Fruit fly (Drosophila melanogaster) whole organism, embryonic: ENCODE results near the gene CG8516.

ENCODE experiments used
- CG10654 ChIP-seq: fragments of 200-800 bp; sonication (Bioruptor generic); optimal IDR thresholded peaks from 2 replicates; lab custom pipeline; 2016; ENCODE audit warnings: missing biosample characterization, missing genetic modification characterization
- CG13624 ChIP-seq: fragments of 200-800 bp; sonication (Bioruptor generic); optimal IDR thresholded peaks from 2 replicates; lab custom pipeline; 2016; ENCODE audit warnings: missing biosample characterization, missing genetic modification characterization
- CG1603 ChIP-seq: fragments of 200-800 bp; sonication (Bioruptor generic); optimal IDR thresholded peaks from 2 replicates; lab custom pipeline; 2019; ENCODE audit warnings: missing biosample characterization, mild to moderate bottlenecking, missing genetic modification characterization, moderate library complexity
- CG1792 ChIP-seq: fragments of 200-800 bp; sonication (Bioruptor generic); optimal IDR thresholded peaks from 2 replicates; lab custom pipeline; 2016; ENCODE audit warnings: missing biosample characterization, missing genetic modification characterization
- CG5245 ChIP-seq: fragments of 200-800 bp; sonication (Bioruptor generic); optimal IDR thresholded peaks from 3 replicates; lab custom pipeline; 2016; ENCODE audit warnings: missing biosample characterization, missing genetic modification characterization
- Taf1 ChIP-seq: fragments of 200-800 bp; sonication (Bioruptor generic); IDR thresholded peaks from 2 replicates; pipeline ENCODE4 v1.3.6; 2022; ENCODE audit warnings: missing biosample characterization, missing genetic modification characterization
- z ChIP-seq: fragments of 200-800 bp; sonication (Bioruptor generic); IDR thresholded peaks from 3 replicates; pipeline ENCODE4 v1.3.6; 2022; ENCODE audit warnings: missing biosample characterization, missing genetic modification characterization

DNA sequence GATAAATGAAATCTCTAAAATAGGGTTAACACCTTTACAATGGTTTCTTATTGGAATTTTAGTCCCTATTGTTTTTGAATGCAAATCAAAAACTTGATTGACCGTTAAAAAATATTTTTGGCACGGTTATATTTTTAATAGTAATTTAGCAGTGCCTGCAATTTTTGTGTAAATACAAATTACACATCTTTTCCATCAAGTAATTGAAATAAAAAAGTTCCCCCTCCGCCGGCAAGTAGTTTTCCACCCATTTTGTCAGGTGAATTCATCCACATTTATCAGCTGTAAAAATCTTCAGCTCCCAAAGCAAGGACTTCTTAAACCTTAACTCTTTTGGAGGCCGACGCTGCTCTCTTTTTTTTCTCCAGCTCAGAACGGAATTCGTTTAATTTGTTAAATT lies 30.6 kb downstream of the CG8516 start, which contains the start of gene CG34302:
- TF ChIP-seq CG1792 (GFP tag; lab: Kevin White, UChicago) (no peak), z (GFP tag; lab: Robert Waterston, UW) (no peak), CG10654 (GFP tag; lab: Kevin White, UChicago) (no peak), CG13624 (no peak), CG5245 (no peak), Taf1 (GFP tag; lab: Robert Waterston, UW) (no peak), CG1603 (tag; lab: Kevin White, UChicago) (no peak)
